Worm (Caenorhabditis elegans): ENCODE results near the gene F48E8.8.
A peak's percentile ranks its signal among the peaks of the same experiment; 100 is the strongest.

Gene F48E8.8

ce11 chrIII:5469090-5469489, 19.5 kb upstream of the F48E8.8 start:
- TF ChIP-seq nfya-1 (tag; optimal IDR thresholded peaks at IDR 0.05; ENCODE audit: insufficient read depth) = peak; percentile 99
- TF ChIP-seq lsy-12 (tag; optimal IDR thresholded peaks at IDR 0.05) = no peak
- TF ChIP-seq ceh-16 (tag; optimal IDR thresholded peaks at IDR 0.05) = no peak
- TF ChIP-seq hmg-11 (tag; optimal IDR thresholded peaks at IDR 0.05) = no peak

- TF ChIP-seq nhr-76 (tag; optimal IDR thresholded peaks at IDR 0.05) = no peak
- no peak for TF ChIP-seq nhr-67 (tag; optimal IDR thresholded peaks at IDR 0.05)
- TF ChIP-seq sea-2 (GFP tag; optimal IDR thresholded peaks at IDR 0.05) = no peak
- TF ChIP-seq nhr-23 (tag; optimal IDR thresholded peaks at IDR 0.05) = no peak
- peak; percentile 19 for TF ChIP-seq nhr-25 (tag; optimal IDR thresholded peaks at IDR 0.05)
- TF ChIP-seq elt-3 (tag; optimal IDR thresholded peaks at IDR 0.05) = peak; percentile 49 to 90 (median 88)
These were observed 15.2 kb upstream of the F48E8.8 start for ce11 chrIII:5464850-5465249.

ce11 chrIII:5464077-5464476, 14.5 kb upstream of the F48E8.8 start, which contains the start of gene F48E8.2:
TSS of gene F48E8.2 (plus strand) at chrIII:5464377.
- TF ChIP-seq fos-1 (tag; optimal IDR thresholded peaks at IDR 0.05) (no peak), nhr-77 (tag; optimal IDR thresholded peaks at IDR 0.05) (no peak), unc-39 (tag; optimal IDR thresholded peaks at IDR 0.05) (no peak), elt-3 (tag; optimal IDR thresholded peaks at IDR 0.05) (no peak), fkh-10 (GFP tag; optimal IDR thresholded peaks at IDR 0.05) (no peak), nhr-237 (tag; optimal IDR thresholded peaks at IDR 0.05) (no peak), egl-5 (tag; optimal IDR thresholded peaks at IDR 0.05) (no peak), ceh-28 (tag; optimal IDR thresholded peaks at IDR 0.05) (no peak), ama-1 (optimal IDR thresholded peaks at IDR 0.05) (no peak), ZK546.5 (tag; optimal IDR thresholded peaks at IDR 0.05) (no peak), ceh-9 (tag; optimal IDR thresholded peaks at IDR 0.05) (no peak), ceh-82 (tag; optimal IDR thresholded peaks at IDR 0.05) (no peak), mdl-1 (tag; optimal IDR thresholded peaks at IDR 0.05) (no peak), ztf-4 (tag; optimal IDR thresholded peaks at IDR 0.05) (no peak)

ce11 chrIII:5461079-5461478, 11.5 kb upstream of the F48E8.8 start, which contains the start of gene F48E8.3:
TSS of gene F48E8.3 (plus strand) at chrIII:5461379.
- no peak for TF ChIP-seq snpc-4 (tag; optimal IDR thresholded peaks at IDR 0.05)
- no peak for TF ChIP-seq nhr-25 (tag; optimal IDR thresholded peaks at IDR 0.05)
- no peak for TF ChIP-seq elt-1 (tag; optimal IDR thresholded peaks at IDR 0.05)

ce11 chrIII:5453290-5453689, 3.7 kb upstream of the F48E8.8 start, which contains the start of gene F48E8.4:
TSS of gene F48E8.4 (plus strand) at chrIII:5453590.
- TF ChIP-seq nhr-25 (tag; optimal IDR thresholded peaks at IDR 0.05) (peak; percentile 13), ama-1 (optimal IDR thresholded peaks at IDR 0.05) (no peak)

- no peak for TF ChIP-seq elt-3 (tag; optimal IDR thresholded peaks at IDR 0.05)
- TF ChIP-seq eor-1 (tag; optimal IDR thresholded peaks at IDR 0.05) = no peak
- no peak for TF ChIP-seq daf-12 (tag; optimal IDR thresholded peaks at IDR 0.05)
These were observed 818 bp upstream of the F48E8.8 start, which contains the start of gene paa-1 for ce11 chrIII:5450430-5450829. TSS of gene paa-1 (plus strand) at chrIII:5450730.

ce11 chrIII:5448177-5448576, 1.4 kb downstream of the F48E8.8 start, which contains the start of gene skpt-1:
TSS of gene skpt-1 (minus strand) at chrIII:5448395.
- TF ChIP-seq pha-4 (tag; optimal IDR thresholded peaks at IDR 0.05) (peak; percentile 51), eor-1 (tag; optimal IDR thresholded peaks at IDR 0.05) (no peak), unc-39 (tag; optimal IDR thresholded peaks at IDR 0.05) (no peak), tbx-2 (tag; optimal IDR thresholded peaks at IDR 0.05) (no peak), nfya-1 (tag; optimal IDR thresholded peaks at IDR 0.05; ENCODE audit: insufficient read depth) (peak; percentile 58), nhr-23 (tag; optimal IDR thresholded peaks at IDR 0.05) (peak; percentile 22), lin-39 (tag; optimal IDR thresholded peaks at IDR 0.05) (peak; percentile 40), ZK546.5 (tag; optimal IDR thresholded peaks at IDR 0.05) (no peak), jun-1 (tag; optimal IDR thresholded peaks at IDR 0.05) (no peak), ceh-16 (tag; optimal IDR thresholded peaks at IDR 0.05) (no peak), snpc-4 (tag; optimal IDR thresholded peaks at IDR 0.05) (no peak), nhr-43 (tag; optimal IDR thresholded peaks at IDR 0.05; ENCODE audit: poor library complexity, severe bottlenecking) (no peak), lin-15B (tag; optimal IDR thresholded peaks at IDR 0.05) (peak; percentile 53), ztf-4 (tag; optimal IDR thresholded peaks at IDR 0.05) (no peak), pqm-1 (tag; optimal IDR thresholded peaks at IDR 0.05) (no peak), zag-1 (tag; optimal IDR thresholded peaks at IDR 0.05) (no peak), ama-1 (optimal IDR thresholded peaks at IDR 0.05) (no peak), unc-62 (GFP tag; optimal IDR thresholded peaks at IDR 0.05) (no peak)

All from whole organism, L3 larva.